Fruit fly (Drosophila melanogaster): ENCODE measurements around the gene Sfp26Ac.

Sfp26Ac gene

DNA sequence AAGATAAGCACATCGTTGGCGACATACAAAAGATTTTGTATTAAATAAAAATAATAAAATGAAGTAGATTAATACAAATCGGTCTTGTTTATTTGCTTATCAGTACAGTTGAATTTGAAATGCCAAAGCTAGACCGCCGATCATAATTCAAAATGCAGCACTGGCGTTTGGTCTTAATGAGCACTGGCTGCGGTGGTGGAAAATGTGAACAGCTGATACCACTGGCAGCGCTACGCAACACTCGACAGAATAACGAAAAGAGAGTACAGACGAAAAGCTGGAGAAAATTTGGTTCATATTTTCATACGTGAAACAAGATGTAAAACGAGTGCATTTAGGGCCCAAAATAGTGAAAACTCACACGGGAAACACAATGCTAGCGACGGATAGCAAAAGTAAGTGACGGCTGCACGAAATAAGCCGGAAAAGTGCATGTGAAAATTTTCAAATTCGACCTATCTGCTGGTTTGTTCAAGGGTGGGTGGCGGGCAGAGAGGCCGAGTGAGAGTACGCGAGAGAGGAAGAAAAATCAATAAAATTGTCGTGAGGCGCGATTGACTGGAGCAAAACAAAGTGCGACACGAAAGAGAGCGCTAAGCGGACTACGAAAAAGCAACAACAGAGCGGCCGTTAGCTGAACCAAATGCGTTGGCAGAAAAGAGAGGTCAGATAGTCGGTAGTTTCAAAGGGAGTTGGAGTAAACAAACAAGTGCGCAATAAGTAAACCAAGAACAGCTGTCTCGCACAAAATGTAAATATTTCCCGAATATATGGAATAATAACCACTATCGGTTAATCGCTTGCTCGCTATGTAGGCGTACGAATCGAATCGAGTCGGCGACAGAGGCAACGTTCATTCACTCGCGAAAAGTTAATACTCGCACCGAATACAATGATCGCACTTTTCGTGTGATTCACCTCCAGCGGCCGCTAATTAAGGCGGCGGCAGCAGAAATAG, 22.6 kb upstream of the Sfp26Ac start, which contains the start of gene bchs (continued):
- TF ChIP-seq cwo (GFP tag; optimal IDR thresholded peaks at IDR 0.05) (peak; percentile 86), esg (GFP tag; conservative IDR thresholded peaks at IDR 0.05) (no peak), CG17359 (tag; optimal IDR thresholded peaks at IDR 0.05) (peak; percentile 94), CG16863 (GFP tag; optimal IDR thresholded peaks at IDR 0.05) (peak; percentile 85), MBD-R2 (GFP tag; IDR thresholded peaks at IDR 0.05) (peak; percentile 43), fu2 (GFP tag; optimal IDR thresholded peaks at IDR 0.05) (peak; percentile 18), Nf-YC (tag; optimal IDR thresholded peaks at IDR 0.05) (no peak), MESR4 (GFP tag; optimal IDR thresholded peaks at IDR 0.05) (peak; percentile 52), Bteb2 (GFP tag; optimal IDR thresholded peaks at IDR 0.05) (peak; percentile 79), CG10959 (GFP tag; IDR thresholded peaks at IDR 0.05) (peak; percentile 44), CG2120 (GFP tag; optimal IDR thresholded peaks at IDR 0.05) (peak; percentile 67), CG34422 (GFP tag; IDR thresholded peaks at IDR 0.05) (peak; percentile 83; the same call in 2 of the 3 replicates), CG8290 (GFP tag; optimal IDR thresholded peaks at IDR 0.05) (peak; percentile 29), CG8290 (tag; optimal IDR thresholded peaks at IDR 0.05) (peak; percentile 82 to 83), Chrac-16 (GFP tag; optimal IDR thresholded peaks at IDR 0.05) (peak; percentile 32), ems (GFP tag; optimal IDR thresholded peaks at IDR 0.05) (peak; percentile 62), ac (GFP tag; optimal IDR thresholded peaks at IDR 0.05) (peak; percentile 96), CG2116 (GFP tag; optimal IDR thresholded peaks at IDR 0.05) (peak; percentile 100), gfzf (GFP tag; optimal IDR thresholded peaks at IDR 0.05) (no peak), caup (GFP tag; optimal IDR thresholded peaks at IDR 0.05; ENCODE audit: severe bottlenecking) (peak; percentile 96), Oli (tag; optimal IDR thresholded peaks at IDR 0.05) (peak; percentile 56), Stat92E (GFP tag; optimal IDR thresholded peaks at IDR 0.05) (no peak), stwl (tag; optimal IDR thresholded peaks at IDR 0.05) (peak; percentile 63), mam (GFP tag; optimal IDR thresholded peaks at IDR 0.05) (peak; percentile 64), CG4360 (GFP tag; IDR thresholded peaks at IDR 0.05) (peak; percentile 91), CG9876 (GFP tag; optimal IDR thresholded peaks at IDR 0.05) (peak; percentile 65), CG12391 (tag; optimal IDR thresholded peaks at IDR 0.05) (peak; percentile 57), CG3726 (GFP tag; IDR thresholded peaks at IDR 0.05) (peak; percentile 36; the same call in 1 of the 3 replicates), CG7271 (tag; optimal IDR thresholded peaks at IDR 0.05) (peak; percentile 24), CG6683 (GFP tag; optimal IDR thresholded peaks at IDR 0.05) (peak; percentile 93), aop (GFP tag; IDR thresholded peaks at IDR 0.05) (no peak), CG12744 (GFP tag; optimal IDR thresholded peaks at IDR 0.05) (peak; percentile 75), Mrtf (GFP tag; IDR thresholded peaks at IDR 0.05) (peak; percentile 63; the same call in 1 of the 3 replicates), Fer1 (GFP tag; optimal IDR thresholded peaks at IDR 0.05) (peak; percentile 96), Meics (GFP tag; optimal IDR thresholded peaks at IDR 0.05) (peak; percentile 88), gem (tag; optimal IDR thresholded peaks at IDR 0.05) (no peak), Atf6 (GFP tag; IDR thresholded peaks at IDR 0.05) (peak; percentile 90), CG18476 (GFP tag; optimal IDR thresholded peaks at IDR 0.05) (peak; percentile 71), CG11093 (GFP tag; IDR thresholded peaks at IDR 0.05) (peak; percentile 54; the same call in 1 of the 3 replicates), grau (tag; optimal IDR thresholded peaks at IDR 0.05) (peak; percentile 17), Drgx (GFP tag; IDR thresholded peaks at IDR 0.05) (no peak), GATAe (GFP tag; conservative IDR thresholded peaks at IDR 0.05) (no peak), toy (GFP tag; IDR thresholded peaks at IDR 0.05) (peak; percentile 38; the same call in 1 of the 2 replicates), sr (GFP tag; IDR thresholded peaks at IDR 0.05) (peak; percentile 91), CG8089 (GFP tag; optimal IDR thresholded peaks at IDR 0.05) (peak; percentile 88), tin (GFP tag; optimal IDR thresholded peaks at IDR 0.05) (peak; percentile 41), Gsc (GFP tag; IDR thresholded peaks at IDR 0.05) (no peak), Jarid2 (GFP tag; optimal IDR thresholded peaks at IDR 0.05) (peak; percentile 79)
